Fruit fly (Drosophila melanogaster) whole organism, wandering third instar larva: Measurements from ENCODE around the gene Porin2.

Experiments used
- HLH106 ChIP-seq: fragments of 200-800 bp; optimal IDR thresholded peaks from 3 replicates; lab custom pipeline; 2019; ENCODE audit warnings: missing biosample characterization, mild to moderate bottlenecking, missing genetic modification characterization, moderate library complexity
- Hnf4 ChIP-seq: fragments of 200-800 bp; sonication (Bioruptor generic); optimal IDR thresholded peaks from 2 replicates; lab custom pipeline; 2016; ENCODE audit warnings: missing biosample characterization, mild to moderate bottlenecking, missing genetic modification characterization
- Myc ChIP-seq: fragments of >200 bp; optimal IDR thresholded peaks from 2 replicates; lab custom pipeline; 2017
- Rel ChIP-seq, 2 experiments: fragments of 200-800 bp; sonication (Bioruptor generic) in 1 of 2; optimal IDR thresholded peaks; 2 replicates in 1 of 2; 3 replicates in 1 of 2; lab custom pipeline; 2016 to 2019; ENCODE audit warnings: mild to moderate bottlenecking in 2 of 2, missing biosample characterization in 2 of 2, missing genetic modification characterization in 2 of 2, moderate library complexity in 1 of 2
- dl ChIP-seq, 2 experiments: fragments of 175-275, 200-275 bp in 1 of 2; fragments of 200-275 bp in 1 of 2; sonication (Bioruptor generic); optimal IDR thresholded peaks; lab custom pipeline; 2018; ENCODE audit warnings: mild to moderate bottlenecking in 2 of 2, missing biosample characterization in 2 of 2, missing genetic modification characterization in 2 of 2, moderate library complexity in 2 of 2; ENCODE audit not compliant: partially characterized antibody in 2 of 2, insufficient read depth in 1 of 2
- ey ChIP-seq: fragments of 200-800 bp; sonication (Bioruptor generic); optimal IDR thresholded peaks from 2 replicates; lab custom pipeline; 2016; ENCODE audit warnings: missing biosample characterization, missing genetic modification characterization
- fru ChIP-seq: fragments of 200-800 bp; sonication (Bioruptor generic); optimal IDR thresholded peaks from 3 replicates; lab custom pipeline; 2016; ENCODE audit warnings: missing biosample characterization, mild to moderate bottlenecking, missing genetic modification characterization
- h ChIP-seq: fragments of 200-800 bp; sonication (Bioruptor generic); optimal IDR thresholded peaks from 3 replicates; lab custom pipeline; 2016; ENCODE audit warnings: missing biosample characterization, mild to moderate bottlenecking, missing genetic modification characterization
- lola ChIP-seq: fragments of >200 bp; optimal IDR thresholded peaks from 2 replicates; lab custom pipeline; 2017; ENCODE audit warnings: missing biosample characterization, missing genetic modification characterization
- psq ChIP-seq: fragments of 200-800 bp; sonication (Bioruptor generic); optimal IDR thresholded peaks from 3 replicates; lab custom pipeline; 2017; ENCODE audit warnings: missing biosample characterization, mild to moderate bottlenecking, missing genetic modification characterization, moderate library complexity
- sage ChIP-seq: fragments of 200-800 bp; sonication (Bioruptor generic); optimal IDR thresholded peaks from 2 replicates; lab custom pipeline; 2016; ENCODE audit warnings: missing biosample characterization, mild to moderate bottlenecking, missing genetic modification characterization
- usp ChIP-seq: fragments of >200 bp; optimal IDR thresholded peaks from 2 replicates; lab custom pipeline; 2017; ENCODE audit warnings: missing biosample characterization, missing genetic modification characterization

dm6 chr2L:10837491-10837890 lies 9.4 kb downstream of the Porin2 start, which contains the start of gene Nos:
- TF ChIP-seq dl (GFP tag; optimal IDR thresholded peaks at IDR 0.05; lab: Kevin White, UChicago; ENCODE audit: insufficient read depth in 1 of 2, partially characterized antibody in 2 of 2) (no peak), Hnf4 (GFP tag; lab: Kevin White, UChicago) (no peak), ey (GFP tag; lab: Kevin White, UChicago) (no peak), usp (GFP tag; lab: Kevin White, UChicago) (no peak), Rel (GFP tag; optimal IDR thresholded peaks at IDR 0.05; lab: Kevin White, UChicago) (no peak), Rel (tag; optimal IDR thresholded peaks at IDR 0.05; lab: Kevin White, UChicago) (no peak), h (GFP tag; lab: Kevin White, UChicago) (no peak), sage (GFP tag; lab: Kevin White, UChicago) (no peak), lola (GFP tag; lab: Kevin White, UChicago) (no peak), Myc (lab: Kevin White, UChicago) (no peak), fru (GFP tag; lab: Kevin White, UChicago) (no peak), psq (GFP tag; lab: Kevin White, UChicago) (no peak), HLH106 (tag; lab: Kevin White, UChicago) (no peak)
